Worm (Caenorhabditis elegans): ENCODE results near the gene kel-8.
"Not testable (repeated sequence)": the region's sequence is repeated elsewhere in the genome, so short reads cannot be mapped to it uniquely, and the experiment has no call there.

The kel-8 gene

DNA sequence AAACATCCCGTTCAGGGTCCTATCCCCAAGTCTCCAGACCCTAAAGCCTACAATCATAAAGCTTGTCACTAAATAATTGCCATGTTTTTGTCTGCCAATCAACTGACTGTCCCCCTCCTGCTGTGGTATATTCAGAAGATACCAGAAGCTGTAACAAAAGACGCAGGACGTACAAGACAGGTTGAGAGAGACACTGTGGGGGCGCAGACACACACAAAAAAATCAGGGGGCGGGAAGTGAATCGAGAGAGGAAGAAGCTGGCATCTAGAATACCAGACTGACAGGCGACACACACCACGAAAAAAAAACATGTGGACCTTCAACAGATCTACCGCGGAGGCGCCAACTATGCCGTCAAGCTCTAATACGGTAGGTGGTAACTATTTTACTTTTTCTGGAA is at the start of gene kel-8:
Gene kel-8 (plus strand): TSS at position 301 of the 400 bp plus-strand sequence.
- TF ChIP-seq ztf-11 (tag; optimal IDR thresholded peaks at IDR 0.05) (no peak), nhr-25 (tag; optimal IDR thresholded peaks at IDR 0.05) (peak; percentile 28), elt-1 (tag; optimal IDR thresholded peaks at IDR 0.05) (no peak), aly-2 (tag; optimal IDR thresholded peaks at IDR 0.05) (no peak), nhr-23 (tag; optimal IDR thresholded peaks at IDR 0.05) (no peak), mbf-1 (tag; optimal IDR thresholded peaks at IDR 0.05) (no peak), ceh-16 (tag; optimal IDR thresholded peaks at IDR 0.05) (no peak), nhr-77 (tag; optimal IDR thresholded peaks at IDR 0.05) (no peak)

DNA sequence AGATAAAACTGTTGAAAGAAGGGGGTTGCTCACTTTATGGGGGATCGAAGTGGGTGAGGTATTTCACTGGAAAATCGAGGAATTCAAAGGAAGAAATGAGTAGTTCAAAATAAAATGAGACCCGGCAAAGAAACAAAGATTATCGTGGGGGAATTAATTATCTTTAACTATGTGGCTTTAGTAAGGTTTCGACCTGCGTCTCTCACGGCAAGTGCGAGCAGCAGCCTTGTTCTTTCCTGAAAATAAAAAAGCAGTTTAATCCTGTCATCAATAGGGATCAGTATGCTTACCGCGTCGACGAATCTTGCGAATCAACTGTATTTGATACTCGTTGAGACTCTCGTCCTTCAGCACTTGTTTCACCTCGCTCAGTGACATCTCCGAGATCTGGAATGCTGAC is 49.4 kb upstream of the kel-8 start, which contains the start of gene srh-271:
Gene srh-271 (minus strand): TSS at position 101 of the 400 bp plus-strand sequence.
- TF ChIP-seq lin-39 (tag; optimal IDR thresholded peaks at IDR 0.05), result no peak
- no peak for TF ChIP-seq ceh-16 (tag; optimal IDR thresholded peaks at IDR 0.05)
- TF ChIP-seq unc-55 (GFP tag; optimal IDR thresholded peaks at IDR 0.05), result no peak
- TF ChIP-seq sem-4 (tag; optimal IDR thresholded peaks at IDR 0.05), result no peak
- no peak for TF ChIP-seq elt-1 (tag; optimal IDR thresholded peaks at IDR 0.05)
- no peak for TF ChIP-seq snpc-4 (tag; optimal IDR thresholded peaks at IDR 0.05)
- no peak for TF ChIP-seq R02D3.7 (tag; optimal IDR thresholded peaks at IDR 0.05)
- no peak for TF ChIP-seq crh-2 (tag; optimal IDR thresholded peaks at IDR 0.05)
- no peak for TF ChIP-seq elt-3 (tag; optimal IDR thresholded peaks at IDR 0.05)
- TF ChIP-seq Y55F3AM.14 (GFP tag; optimal IDR thresholded peaks at IDR 0.05), result no peak
- TF ChIP-seq nhr-23 (tag; optimal IDR thresholded peaks at IDR 0.05), result no peak
- TF ChIP-seq skn-1 (tag; optimal IDR thresholded peaks at IDR 0.05), result no peak

DNA sequence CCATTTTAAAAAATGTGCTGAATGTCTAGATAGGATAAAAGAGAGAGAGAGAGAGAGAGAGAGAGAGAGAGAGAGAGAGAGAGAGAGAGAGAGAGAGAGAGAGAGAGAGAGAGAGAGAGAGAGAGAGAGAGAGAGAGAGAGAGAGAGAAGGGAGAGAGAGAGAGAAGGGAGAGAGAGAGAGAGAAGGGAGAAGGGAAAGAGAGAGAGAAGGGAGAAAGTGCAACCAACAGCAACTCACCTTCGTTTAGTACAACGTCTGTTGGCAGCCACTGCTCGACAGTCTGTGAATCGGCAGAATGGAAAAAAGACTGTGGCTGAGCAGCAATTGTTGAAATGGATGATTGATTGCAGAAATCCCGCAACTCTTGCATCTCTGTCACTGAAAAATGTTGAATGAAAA is 47.5 kb upstream of the kel-8 start:
- TF ChIP-seq zag-1 (tag; optimal IDR thresholded peaks at IDR 0.05), result no peak
- no peak for TF ChIP-seq snpc-4 (tag; optimal IDR thresholded peaks at IDR 0.05)
- no peak for TF ChIP-seq ztf-1 (GFP tag; conservative IDR thresholded peaks at IDR 0.05)

DNA sequence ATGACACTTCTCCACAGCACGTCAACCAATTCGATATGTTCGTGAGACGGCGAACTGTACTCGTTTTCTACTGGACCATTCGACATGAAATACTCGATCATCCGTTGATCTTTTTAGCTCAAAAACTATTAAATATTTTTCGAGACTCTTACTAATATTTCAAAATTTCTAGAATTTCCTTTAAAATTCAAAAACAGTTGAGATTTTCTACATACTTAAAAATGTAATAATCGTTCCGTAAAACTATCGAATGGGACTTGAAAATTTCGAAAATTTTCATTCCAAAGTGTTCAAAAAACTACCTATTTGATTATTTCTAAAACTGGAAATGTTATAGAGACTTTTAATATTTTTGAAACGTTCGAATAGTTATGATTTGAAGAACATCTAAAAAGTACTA is 45.9 kb upstream of the kel-8 start, which contains the start of gene sknr-1:
Gene sknr-1 (minus strand): TSS at position 101 of the 400 bp plus-strand sequence.
- TF ChIP-seq nhr-129, nhr-25, nhr-23 (tag; optimal IDR thresholded peaks at IDR 0.05): not testable (repeated sequence)

DNA sequence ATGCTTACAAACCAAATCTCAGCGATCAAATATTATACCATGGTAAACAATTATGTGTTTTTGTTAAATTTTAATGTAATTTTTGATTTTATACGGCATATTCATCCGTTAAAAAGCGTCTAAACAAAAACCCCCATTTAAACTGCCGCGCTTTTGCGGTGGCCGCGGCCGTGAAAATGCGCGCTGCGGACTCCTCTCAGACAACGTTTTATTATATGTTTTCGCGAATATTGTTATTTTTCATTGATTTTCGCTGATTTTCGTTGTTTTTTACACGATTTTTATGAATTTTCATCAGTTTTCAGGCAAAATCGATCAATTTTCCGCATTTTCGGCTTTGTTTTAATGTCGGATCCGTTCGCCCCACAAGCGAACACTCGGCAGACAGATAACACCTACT is 32.7 kb upstream of the kel-8 start, which contains the start of gene W02H5.19:
Gene W02H5.19 (plus strand): TSS at position 346 of the 400 bp plus-strand sequence.
- TF ChIP-seq sem-4 (tag; optimal IDR thresholded peaks at IDR 0.05), result no peak
- no peak for TF ChIP-seq unc-39 (tag; optimal IDR thresholded peaks at IDR 0.05)
- TF ChIP-seq nhr-237 (tag; optimal IDR thresholded peaks at IDR 0.05), result no peak
- TF ChIP-seq lsy-2 (tag; optimal IDR thresholded peaks at IDR 0.05), result peak; percentile 82 to 87
- peak; percentile 61 for TF ChIP-seq nhr-21 (tag; optimal IDR thresholded peaks at IDR 0.05)
- peak; percentile 24 for TF ChIP-seq nhr-10 (tag; optimal IDR thresholded peaks at IDR 0.05)
- TF ChIP-seq mbf-1 (tag; optimal IDR thresholded peaks at IDR 0.05), result no peak
- TF ChIP-seq R02D3.7 (tag; optimal IDR thresholded peaks at IDR 0.05), result peak; percentile 43
- peak; percentile 18 for TF ChIP-seq ZK546.5 (tag; optimal IDR thresholded peaks at IDR 0.05)
- TF ChIP-seq ztf-11 (tag; optimal IDR thresholded peaks at IDR 0.05), result no peak
- TF ChIP-seq nhr-6 (tag; optimal IDR thresholded peaks at IDR 0.05), result peak; percentile 10
- TF ChIP-seq snpc-4 (tag; optimal IDR thresholded peaks at IDR 0.05), result peak; percentile 0
- no peak for TF ChIP-seq skn-1 (tag; optimal IDR thresholded peaks at IDR 0.05)
- TF ChIP-seq sma-3 (GFP tag; optimal IDR thresholded peaks at IDR 0.05), result peak; percentile 93
- no peak for TF ChIP-seq egl-27 (tag; optimal IDR thresholded peaks at IDR 0.05)
- peak; percentile 85 for TF ChIP-seq lin-13 (GFP tag; optimal IDR thresholded peaks at IDR 0.05)
- peak; percentile 25 for TF ChIP-seq ceh-16 (tag; optimal IDR thresholded peaks at IDR 0.05)
- peak; percentile 71 for TF ChIP-seq C34F6.9 (tag; optimal IDR thresholded peaks at IDR 0.05)
- peak; percentile 79 for TF ChIP-seq lin-11 (tag; optimal IDR thresholded peaks at IDR 0.05)
- peak; percentile 41 for TF ChIP-seq ztf-4 (tag; optimal IDR thresholded peaks at IDR 0.05)
- no peak for TF ChIP-seq ama-1 (optimal IDR thresholded peaks at IDR 0.05)
- TF ChIP-seq mab-5 (tag; optimal IDR thresholded peaks at IDR 0.05), result peak; percentile 63
- peak; percentile 6 for TF ChIP-seq nhr-129 (tag; optimal IDR thresholded peaks at IDR 0.05)
- TF ChIP-seq nhr-77 (tag; optimal IDR thresholded peaks at IDR 0.05), result no peak
- TF ChIP-seq peb-1 (tag; optimal IDR thresholded peaks at IDR 0.05), result no peak
- TF ChIP-seq crh-2 (tag; optimal IDR thresholded peaks at IDR 0.05), result peak; percentile 86
- peak; percentile 86 for TF ChIP-seq F13H6.1 (tag; optimal IDR thresholded peaks at IDR 0.05)
- peak; percentile 98 for TF ChIP-seq gmeb-1 (tag; optimal IDR thresholded peaks at IDR 0.05)
- no peak for TF ChIP-seq ceh-82 (tag; optimal IDR thresholded peaks at IDR 0.05)
- no peak for TF ChIP-seq nhr-11 (tag; optimal IDR thresholded peaks at IDR 0.05)
- peak; percentile 78 for TF ChIP-seq unc-55 (GFP tag; optimal IDR thresholded peaks at IDR 0.05)
- peak; percentile 68 for TF ChIP-seq nhr-25 (tag; optimal IDR thresholded peaks at IDR 0.05)
- peak; percentile 31 for TF ChIP-seq fos-1 (tag; optimal IDR thresholded peaks at IDR 0.05)
- TF ChIP-seq sma-9 (GFP tag; optimal IDR thresholded peaks at IDR 0.05), result peak; percentile 96
- TF ChIP-seq sma-9 (tag; optimal IDR thresholded peaks at IDR 0.05), result no peak
- TF ChIP-seq ztf-1 (GFP tag; conservative IDR thresholded peaks at IDR 0.05), result 0 out of 2 replicates have a peak, but pooled peaks have one; percentile 85

Data from whole organism, L2 larva.